Fruit fly (Drosophila melanogaster) whole organism, embryonic: ENCODE results near the gene Mst98Cb.

Source experiments
- Blimp-1 ChIP-seq: fragments of 200-800 bp; sonication (Bioruptor generic); optimal IDR thresholded peaks from 3 replicates; lab custom pipeline; 2018; ENCODE audit warnings: missing biosample characterization, missing genetic modification characterization, mild to moderate bottlenecking, moderate library complexity, missing genetic modification reagents
- CG11093 ChIP-seq: fragments of 200-800 bp; sonication (Bioruptor generic); IDR thresholded peaks from 3 replicates; pipeline ENCODE4 v1.3.6; 2022; ENCODE audit warnings: missing biosample characterization, missing genetic modification characterization
- CG12299 ChIP-seq: fragments of 200-800 bp; sonication (Bioruptor generic); optimal IDR thresholded peaks from 2 replicates; lab custom pipeline; 2018; ENCODE audit warnings: missing biosample characterization, mild to moderate bottlenecking, missing genetic modification characterization
- CG13287 ChIP-seq: fragments of 200-800 bp; sonication (Bioruptor generic); IDR thresholded peaks from 2 replicates; pipeline ENCODE4 v1.3.6; 2022; ENCODE audit warnings: missing biosample characterization, missing genetic modification characterization; ENCODE audit not compliant: partially characterized antibody
- CG15479 ChIP-seq: fragments of 200-800 bp; sonication (Bioruptor generic); optimal IDR thresholded peaks from 3 replicates; lab custom pipeline; 2019; ENCODE audit warnings: missing biosample characterization, mild to moderate bottlenecking, missing genetic modification characterization, moderate library complexity
- CG16863 ChIP-seq: fragments of 200-800 bp; sonication (Bioruptor generic); optimal IDR thresholded peaks from 3 replicates; lab custom pipeline; 2016; ENCODE audit warnings: missing biosample characterization, missing genetic modification characterization
- CG17328 ChIP-seq: fragments of 200-800 bp; sonication (Bioruptor generic); IDR thresholded peaks from 2 replicates; pipeline ENCODE4 v1.3.6; 2022; ENCODE audit warnings: missing biosample characterization, missing genetic modification characterization
- CG17359 ChIP-seq: fragments of 200-800 bp; sonication (Bioruptor generic); optimal IDR thresholded peaks from 3 replicates; lab custom pipeline; 2018; ENCODE audit warnings: missing biosample characterization, mild to moderate bottlenecking, missing genetic modification characterization, moderate library complexity
- CG18764 ChIP-seq: fragments of 200-800 bp; sonication (Bioruptor generic); optimal IDR thresholded peaks from 3 replicates; lab custom pipeline; 2016; ENCODE audit warnings: missing biosample characterization, missing genetic modification characterization
- CG31388 ChIP-seq: fragments of 200-800 bp; sonication (Bioruptor generic); optimal IDR thresholded peaks from 2 replicates; lab custom pipeline; 2016; ENCODE audit warnings: missing biosample characterization, missing genetic modification characterization
- CG32532 ChIP-seq: fragments of 200-800 bp; sonication (Bioruptor generic); IDR thresholded peaks from 2 replicates; pipeline ENCODE4 v1.3.6; 2022; ENCODE audit warnings: missing biosample characterization, missing genetic modification characterization
- CG4820 ChIP-seq: fragments of 200-800 bp; sonication (Bioruptor generic); optimal IDR thresholded peaks from 3 replicates; lab custom pipeline; 2016; ENCODE audit warnings: missing biosample characterization, missing genetic modification characterization
- CG7357 ChIP-seq: fragments of 200-800 bp; sonication (Bioruptor generic); IDR thresholded peaks from 3 replicates; pipeline ENCODE4 v1.3.6; 2022; ENCODE audit warnings: missing biosample characterization, missing genetic modification characterization
- CG8924 ChIP-seq: fragments of 200-800 bp; optimal IDR thresholded peaks from 3 replicates; lab custom pipeline; 2019; ENCODE audit warnings: missing biosample characterization, mild to moderate bottlenecking, missing genetic modification characterization, moderate library complexity
- CG9437 ChIP-seq: fragments of 200-800 bp; sonication (Bioruptor generic); optimal IDR thresholded peaks from 2 replicates; lab custom pipeline; 2018; ENCODE audit warnings: missing biosample characterization, mild to moderate bottlenecking, missing genetic modification characterization
- Dek ChIP-seq: fragments of 200-800 bp; sonication (Bioruptor generic); optimal IDR thresholded peaks from 3 replicates; lab custom pipeline; 2019; ENCODE audit warnings: missing biosample characterization, mild to moderate bottlenecking, missing genetic modification characterization, moderate library complexity
- Hmx ChIP-seq: fragments of 200-800 bp; sonication (Bioruptor generic); optimal IDR thresholded peaks from 2 replicates; lab custom pipeline; 2016; ENCODE audit warnings: missing biosample characterization, missing genetic modification characterization
- Mrtf ChIP-seq: fragments of 200-800 bp; sonication (Bioruptor generic); IDR thresholded peaks from 3 replicates; pipeline ENCODE4 v1.3.6; 2022; ENCODE audit warnings: missing biosample characterization, missing genetic modification characterization
- Sry-β ChIP-seq: fragments of 200-800 bp; sonication (Bioruptor generic); optimal IDR thresholded peaks from 2 replicates; lab custom pipeline; 2018; ENCODE audit warnings: missing biosample characterization, mild to moderate bottlenecking, missing genetic modification characterization, moderate library complexity
- Xrp1 ChIP-seq: fragments of 200-800 bp; sonication (Bioruptor generic); IDR thresholded peaks from 2 replicates; pipeline ENCODE4 v1.3.6; 2022; ENCODE audit warnings: missing biosample characterization, missing genetic modification characterization
- YL-1 ChIP-seq: fragments of 200-800 bp; sonication (Bioruptor generic); optimal IDR thresholded peaks from 3 replicates; lab custom pipeline; 2017; ENCODE audit warnings: missing biosample characterization, mild to moderate bottlenecking, missing genetic modification characterization
- ac ChIP-seq: fragments of 200-800 bp; sonication (Bioruptor generic); optimal IDR thresholded peaks from 3 replicates; lab custom pipeline; 2017; ENCODE audit warnings: missing biosample characterization, mild to moderate bottlenecking, missing genetic modification characterization
- cas ChIP-seq: fragments of 200-800 bp; sonication (Bioruptor generic); IDR thresholded peaks from 2 replicates; pipeline ENCODE4 v1.3.6; 2022; ENCODE audit warnings: missing biosample characterization, missing genetic modification characterization
- chinmo ChIP-seq: fragments of 200-800 bp; sonication (Bioruptor generic); IDR thresholded peaks from 4 replicates; pipeline ENCODE4 v1.3.6; 2022; ENCODE audit warnings: missing biosample characterization, missing genetic modification characterization; ENCODE audit not compliant: partially characterized antibody
- ci ChIP-seq: fragments of 200-800 bp; sonication (Bioruptor generic); IDR thresholded peaks from 3 replicates; pipeline ENCODE4 v1.3.6; 2022; ENCODE audit warnings: missing biosample characterization, missing genetic modification characterization
- exex ChIP-seq: fragments of 200-800 bp; sonication (Bioruptor generic); optimal IDR thresholded peaks from 4 replicates; lab custom pipeline; 2018; ENCODE audit warnings: missing biosample characterization, mild to moderate bottlenecking, missing genetic modification characterization, moderate library complexity
- eyg ChIP-seq: fragments of 200-800 bp; sonication (Bioruptor generic); optimal IDR thresholded peaks from 3 replicates; lab custom pipeline; 2016; ENCODE audit warnings: missing biosample characterization, missing genetic modification characterization
- ftz-f1 ChIP-seq: fragments of 200-800 bp; sonication (Bioruptor generic); optimal IDR thresholded peaks from 2 replicates; lab custom pipeline; 2016; ENCODE audit warnings: missing biosample characterization, missing genetic modification characterization
- gro ChIP-seq: fragments of 200-800 bp; sonication (Bioruptor generic); optimal IDR thresholded peaks from 2 replicates; lab custom pipeline; 2016; ENCODE audit warnings: missing biosample characterization, missing genetic modification characterization
- gt ChIP-seq: fragments of 200-800 bp; sonication (Bioruptor generic); IDR thresholded peaks from 2 replicates; pipeline ENCODE4 v1.3.6; 2022; ENCODE audit warnings: missing biosample characterization, missing genetic modification characterization
- hbn ChIP-seq: fragments of 200-800 bp; sonication (Bioruptor generic); IDR thresholded peaks from 2 replicates; pipeline ENCODE4 v1.3.6; 2022; ENCODE audit warnings: missing biosample characterization, missing genetic modification characterization; ENCODE audit not compliant: partially characterized antibody
- hkb ChIP-seq, 2 experiments: fragments of 200-800 bp in 1 of 2; fragments of >200 bp in 1 of 2; sonication (Bioruptor generic) in 1 of 2; IDR thresholded peaks in 1 of 2; optimal IDR thresholded peaks in 1 of 2; 2 replicates each; pipeline versions ENCODE4 v1.3.6 to Lab custom; 2017 to 2022; ENCODE audit warnings: missing biosample characterization in 1 of 2, missing genetic modification characterization in 1 of 2
- hth ChIP-seq: fragments of >200 bp; optimal IDR thresholded peaks from 2 replicates; lab custom pipeline; 2017; ENCODE audit warnings: inconsistent platforms
- ken ChIP-seq: fragments of 200-800 bp; sonication (Bioruptor generic); IDR thresholded peaks from 3 replicates; pipeline ENCODE4 v1.3.6; 2022; ENCODE audit warnings: missing biosample characterization, missing genetic modification characterization
- pb ChIP-seq: fragments of 200-800 bp; sonication (Bioruptor generic); optimal IDR thresholded peaks from 3 replicates; lab custom pipeline; 2016; ENCODE audit warnings: missing biosample characterization, missing genetic modification characterization
- pfk ChIP-seq: fragments of 200-800 bp; sonication (Bioruptor generic); optimal IDR thresholded peaks from 2 replicates; lab custom pipeline; 2018; ENCODE audit warnings: missing biosample characterization, mild to moderate bottlenecking, missing genetic modification characterization, moderate library complexity
- prd ChIP-seq, 3 experiments: fragments of >200 bp in 2 of 3; fragments of 200-800 bp in 1 of 3; sonication (Bioruptor generic) in 1 of 3; optimal IDR thresholded peaks in 2 of 3; IDR thresholded peaks in 1 of 3; 2 replicates in 2 of 3; 3 replicates in 1 of 3; pipeline versions ENCODE4 v1.3.6 to Lab custom; 2017 to 2022; ENCODE audit warnings: missing biosample characterization in 1 of 3, missing genetic modification characterization in 1 of 3
- row ChIP-seq: fragments of 200-800 bp; sonication (Bioruptor generic); IDR thresholded peaks from 3 replicates; pipeline ENCODE4 v1.3.6; 2022; ENCODE audit warnings: missing biosample characterization, missing genetic modification characterization
- run ChIP-seq: fragments of 200-800 bp; sonication (Bioruptor generic); optimal IDR thresholded peaks from 3 replicates; lab custom pipeline; 2018; ENCODE audit warnings: missing biosample characterization, mild to moderate bottlenecking, missing genetic modification characterization
- sd ChIP-seq: fragments of 200-800 bp; sonication (Bioruptor generic); optimal IDR thresholded peaks from 3 replicates; lab custom pipeline; 2018; ENCODE audit warnings: missing biosample characterization, mild to moderate bottlenecking, missing genetic modification characterization, moderate library complexity
- seq ChIP-seq: fragments of 200-800 bp; sonication (Bioruptor generic); IDR thresholded peaks from 2 replicates; pipeline ENCODE4 v1.3.6; 2022; ENCODE audit warnings: missing biosample characterization, missing genetic modification characterization
- slou ChIP-seq: fragments of 200-800 bp; sonication (Bioruptor generic); optimal IDR thresholded peaks from 3 replicates; lab custom pipeline; 2016; ENCODE audit warnings: missing biosample characterization, missing genetic modification characterization
- slp2 ChIP-seq: fragments of 200-800 bp; sonication (Bioruptor generic); optimal IDR thresholded peaks from 2 replicates; lab custom pipeline; 2016; ENCODE audit warnings: missing biosample characterization, missing genetic modification characterization
- tin ChIP-seq: fragments of 200-800 bp; sonication (Bioruptor generic); optimal IDR thresholded peaks from 3 replicates; lab custom pipeline; 2016; ENCODE audit warnings: missing biosample characterization, missing genetic modification characterization
- tio ChIP-seq: fragments of 200-800 bp; sonication (Bioruptor generic); optimal IDR thresholded peaks from 2 replicates; lab custom pipeline; 2017; ENCODE audit warnings: missing biosample characterization, missing genetic modification characterization, inconsistent platforms
- zf30C ChIP-seq: fragments of 200-800 bp; sonication (Bioruptor generic); optimal IDR thresholded peaks from 3 replicates; lab custom pipeline; 2018; ENCODE audit warnings: missing biosample characterization, mild to moderate bottlenecking, missing genetic modification characterization

Mst98Cb gene

DNA sequence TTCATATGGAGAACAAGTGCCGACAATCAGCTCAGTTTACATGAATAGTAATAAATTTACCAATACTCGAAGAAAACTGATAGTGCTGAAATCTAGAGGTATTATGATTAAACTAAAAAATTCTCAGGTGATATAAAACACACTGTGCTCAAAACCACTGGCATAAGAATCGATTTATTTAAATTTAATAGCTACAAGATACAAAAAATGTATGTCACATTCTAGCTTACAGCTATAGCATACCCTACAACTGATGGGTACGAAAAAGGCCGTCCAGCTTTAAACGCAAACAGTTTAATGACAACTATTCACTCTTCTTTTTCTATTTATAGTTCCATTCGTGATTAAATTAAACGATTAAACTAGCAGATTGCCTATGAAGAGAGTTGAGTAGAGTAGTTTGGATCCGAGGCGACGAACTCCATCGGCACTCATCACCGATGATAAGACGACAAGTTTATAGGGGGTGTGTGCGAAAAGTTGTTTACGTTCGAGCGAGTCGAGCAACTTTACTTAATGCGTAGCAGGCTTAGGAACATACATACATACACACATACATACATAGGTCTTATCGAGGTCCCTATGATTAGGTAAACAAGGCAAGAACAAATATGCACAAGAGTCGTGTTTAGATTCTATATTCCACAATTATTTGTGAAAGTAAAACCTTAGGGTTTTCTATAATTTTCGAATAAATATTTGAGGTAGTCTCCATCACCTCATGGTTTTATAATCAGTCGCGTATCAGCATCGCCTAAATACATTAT, 36.4 kb downstream of the Mst98Cb start (continued):
- TF ChIP-seq ken (GFP tag; lab: Robert Waterston, UW) (peak; percentile 70), prd (optimal IDR thresholded peaks at IDR 0.05; lab: Kevin White, UChicago) (no peak), prd (GFP tag; IDR thresholded peaks at IDR 0.05; lab: Robert Waterston, UW) (peak; percentile 70), tio (GFP tag; lab: Kevin White, UChicago) (peak; percentile 49), ftz-f1 (no peak), pb (no peak), Dek (tag; lab: Kevin White, UChicago) (peak; percentile 49), CG8924 (tag; lab: Kevin White, UChicago) (peak; percentile 57), run (tag; lab: Kevin White, UChicago) (no peak), Sry-β (GFP tag; lab: Kevin White, UChicago) (peak; percentile 35), eyg (GFP tag; lab: Kevin White, UChicago) (peak; percentile 74), YL-1 (GFP tag; lab: Kevin White, UChicago) (peak; percentile 55), CG11093 (peak; percentile 54; the same call in 2 of the 3 replicates), seq (GFP tag; lab: Robert Waterston, UW) (peak; percentile 43; the same call in 1 of the 2 replicates), cas (peak; percentile 75), tin (peak; percentile 60), CG7357 (GFP tag; lab: Robert Waterston, UW) (peak; percentile 30; the same call in 1 of the 3 replicates), Hmx (GFP tag; lab: Kevin White, UChicago) (peak; percentile 48), Mrtf (peak; percentile 65; the same call in 2 of the 3 replicates), CG31388 (GFP tag; lab: Kevin White, UChicago) (peak; percentile 11), hkb (optimal IDR thresholded peaks at IDR 0.05; lab: Kevin White, UChicago) (no peak), hkb (GFP tag; IDR thresholded peaks at IDR 0.05; lab: Robert Waterston, UW) (peak; percentile 51), gro (GFP tag; lab: Kevin White, UChicago) (peak; percentile 74), CG17328 (GFP tag; lab: Robert Waterston, UW) (peak; percentile 62), slou (peak; percentile 52), zf30C (GFP tag; lab: Kevin White, UChicago) (no peak), hbn (GFP tag; lab: Robert Waterston, UW) (no peak)

DNA sequence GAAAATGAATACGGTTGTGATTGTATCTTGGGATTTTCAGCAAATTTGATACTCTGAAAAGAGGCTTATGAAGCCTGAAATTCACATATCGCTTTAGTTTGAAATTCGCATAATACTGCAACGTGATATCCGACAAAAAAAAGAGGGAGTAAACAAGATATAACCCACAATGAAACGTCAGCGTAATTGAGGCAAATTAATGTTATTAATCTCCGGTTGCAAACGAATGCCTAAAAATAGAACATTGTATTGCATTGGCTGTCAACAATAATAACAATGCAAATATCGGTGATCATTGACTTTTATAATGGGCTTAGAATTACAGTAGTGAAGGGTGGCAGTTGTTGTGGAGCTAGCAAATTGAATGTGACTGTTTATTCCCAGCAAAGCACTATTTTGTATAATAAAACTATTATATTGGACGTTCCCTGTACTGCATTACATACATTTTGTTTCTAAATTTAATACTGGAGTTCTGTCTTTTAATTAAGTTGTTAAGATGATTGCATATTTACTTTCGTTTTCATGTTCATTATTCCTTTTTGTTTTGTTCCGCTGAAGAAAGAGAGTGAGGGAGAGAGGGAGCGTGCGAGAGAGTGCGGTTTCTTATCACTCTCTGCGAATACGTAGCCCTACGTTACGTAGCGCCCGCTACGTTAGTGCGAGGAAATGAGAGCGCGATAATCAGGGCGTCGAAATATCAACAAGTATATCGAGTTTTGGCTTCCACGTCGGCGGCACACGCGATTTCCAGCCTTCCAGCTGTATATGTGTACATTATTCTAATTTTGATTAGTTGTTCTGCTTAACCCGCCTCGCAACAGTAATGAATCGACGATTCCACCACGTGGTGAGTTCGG, 37.9 kb downstream of the Mst98Cb start:
- TF ChIP-seq CG16863 (GFP tag; lab: Kevin White, UChicago) = no peak
- peak; percentile 38 for TF ChIP-seq exex (tag; lab: Kevin White, UChicago)
- no peak for TF ChIP-seq CG17359 (tag; lab: Kevin White, UChicago)
- no peak for TF ChIP-seq CG12299 (tag; lab: Kevin White, UChicago)
- no peak for TF ChIP-seq CG4820
- TF ChIP-seq CG32532 (GFP tag; lab: Robert Waterston, UW) = peak; percentile 38; the same call in 1 of the 2 replicates
- TF ChIP-seq CG18764 = no peak
- peak; percentile 99 for TF ChIP-seq CG9437
- TF ChIP-seq Xrp1 (GFP tag; lab: Robert Waterston, UW) = no peak
- peak; percentile 39 for TF ChIP-seq sd
- TF ChIP-seq CG13287 = peak; percentile 63
- peak; percentile 88 for TF ChIP-seq Blimp-1
- TF ChIP-seq seq (GFP tag; lab: Robert Waterston, UW) = no peak
- TF ChIP-seq chinmo (GFP tag; lab: Robert Waterston, UW) = peak; percentile 87; the same call in 3 of the 4 replicates
- TF ChIP-seq ci (GFP tag; lab: Robert Waterston, UW) = peak; percentile 16; the same call in 1 of the 3 replicates
- TF ChIP-seq row (GFP tag; lab: Robert Waterston, UW) = 0 out of 3 replicates have a peak, but pooled peaks have one; percentile 23
- no peak for TF ChIP-seq gt (GFP tag; lab: Robert Waterston, UW)
- peak; percentile 50 for TF ChIP-seq CG15479 (GFP tag; lab: Kevin White, UChicago)
- TF ChIP-seq pfk (GFP tag; lab: Kevin White, UChicago) = peak; percentile 48
- TF ChIP-seq hth = no peak
- no peak for TF ChIP-seq ac
- no peak for TF ChIP-seq slp2
